Fruit fly (Drosophila melanogaster) whole organism, embryonic: ENCODE measurements around the gene Ltn1.

ENCODE experiments used
- Abd-B ChIP-seq: fragments of 200-800 bp; sonication (Bioruptor generic); optimal IDR thresholded peaks from 2 replicates; lab custom pipeline; 2018; ENCODE audit warnings: missing biosample characterization, mild to moderate bottlenecking, missing genetic modification characterization, moderate library complexity
- Atf6 ChIP-seq: fragments of 200-800 bp; sonication (Bioruptor generic); IDR thresholded peaks from 2 replicates; pipeline ENCODE4 v1.3.6; 2022; ENCODE audit warnings: missing biosample characterization, missing genetic modification characterization
- C15 ChIP-seq: fragments of 200-800 bp; sonication (Bioruptor generic); IDR thresholded peaks from 3 replicates; pipeline ENCODE4 v1.3.6; 2022; ENCODE audit warnings: missing biosample characterization, missing genetic modification characterization
- CG10979 ChIP-seq: fragments of 200-800 bp; sonication (Bioruptor generic); optimal IDR thresholded peaks from 2 replicates; lab custom pipeline; 2018; ENCODE audit warnings: missing biosample characterization, mild to moderate bottlenecking, missing genetic modification characterization, moderate library complexity
- CG11695 ChIP-seq: fragments of 200-800 bp; sonication (Bioruptor generic); IDR thresholded peaks from 3 replicates; pipeline ENCODE4 v1.3.6; 2022; ENCODE audit warnings: missing biosample characterization, missing genetic modification characterization
- CG12155 ChIP-seq: fragments of 200-800 bp; sonication (Bioruptor generic); optimal IDR thresholded peaks from 3 replicates; lab custom pipeline; 2016; ENCODE audit warnings: missing biosample characterization, missing genetic modification characterization
- CG12236 ChIP-seq: fragments of 200-800 bp; sonication (Bioruptor generic); optimal IDR thresholded peaks from 2 replicates; lab custom pipeline; 2016; ENCODE audit warnings: missing biosample characterization, missing genetic modification characterization
- CG15696 ChIP-seq: fragments of 200-800 bp; sonication (Bioruptor generic); optimal IDR thresholded peaks from 2 replicates; lab custom pipeline; 2019; ENCODE audit warnings: missing biosample characterization, mild to moderate bottlenecking, missing genetic modification characterization, moderate library complexity
- CG18476 ChIP-seq: fragments of 200-800 bp; sonication (Bioruptor generic); optimal IDR thresholded peaks from 2 replicates; lab custom pipeline; 2016; ENCODE audit warnings: missing biosample characterization, mild to moderate bottlenecking, missing genetic modification characterization
- CG18619 ChIP-seq: fragments of 200-800 bp; sonication (Bioruptor generic); optimal IDR thresholded peaks from 3 replicates; lab custom pipeline; 2017; ENCODE audit warnings: missing biosample characterization, mild to moderate bottlenecking, missing genetic modification characterization
- CG2129 ChIP-seq: fragments of 200-800 bp; sonication (Bioruptor generic); IDR thresholded peaks from 2 replicates; pipeline ENCODE4 v1.3.6; 2022; ENCODE audit warnings: missing biosample characterization, missing genetic modification characterization; ENCODE audit not compliant: partially characterized antibody
- CG3281 ChIP-seq: fragments of 200-800 bp; sonication (Bioruptor generic); optimal IDR thresholded peaks from 3 replicates; lab custom pipeline; 2017; ENCODE audit warnings: missing biosample characterization, mild to moderate bottlenecking, missing genetic modification characterization
- CG4360 ChIP-seq: fragments of 200-800 bp; sonication (Bioruptor generic); IDR thresholded peaks from 2 replicates; pipeline ENCODE4 v1.3.6; 2022; ENCODE audit warnings: missing biosample characterization, missing genetic modification characterization
- CG43689 ChIP-seq: fragments of 200-800 bp; sonication (Bioruptor generic); IDR thresholded peaks from 2 replicates; pipeline ENCODE4 v1.3.6; 2022; ENCODE audit warnings: missing biosample characterization, missing genetic modification characterization
- CG4617 ChIP-seq: fragments of 200-800 bp; sonication (Bioruptor generic); optimal IDR thresholded peaks from 3 replicates; lab custom pipeline; 2016; ENCODE audit warnings: missing biosample characterization, missing genetic modification characterization, borderline replicate concordance
- CG4707 ChIP-seq: fragments of 200-800 bp; sonication (Bioruptor generic); optimal IDR thresholded peaks from 2 replicates; lab custom pipeline; 2018; ENCODE audit warnings: missing biosample characterization, mild to moderate bottlenecking, missing genetic modification characterization, moderate library complexity
- CG5953 ChIP-seq: fragments of 200-800 bp; sonication (Bioruptor generic); IDR thresholded peaks from 2 replicates; pipeline ENCODE4 v1.3.6; 2022; ENCODE audit warnings: missing biosample characterization, missing genetic modification characterization
- CG9609 ChIP-seq: fragments of 200-800 bp; sonication (Bioruptor generic); optimal IDR thresholded peaks from 3 replicates; lab custom pipeline; 2016; ENCODE audit warnings: missing biosample characterization, missing genetic modification characterization
- CG9727 ChIP-seq: fragments of 200-800 bp; sonication (Bioruptor generic); optimal IDR thresholded peaks from 3 replicates; lab custom pipeline; 2017; ENCODE audit warnings: missing biosample characterization, mild to moderate bottlenecking, missing genetic modification characterization
- D ChIP-seq, 2 experiments: fragments of 200-800 bp in 1 of 2; fragments of >200 bp in 1 of 2; sonication (Bioruptor generic) in 1 of 2; optimal IDR thresholded peaks; 2 replicates in 1 of 2; 3 replicates in 1 of 2; lab custom pipeline; 2017; ENCODE audit warnings: mild to moderate bottlenecking in 1 of 2, missing biosample characterization in 1 of 2, missing genetic modification characterization in 1 of 2, missing genetic modification reagents in 1 of 2
- D19A ChIP-seq: fragments of 200-800 bp; optimal IDR thresholded peaks from 3 replicates; lab custom pipeline; 2019; ENCODE audit warnings: missing biosample characterization, mild to moderate bottlenecking, missing genetic modification characterization, moderate library complexity
- D19B ChIP-seq: fragments of 200-800 bp; sonication (Bioruptor generic); optimal IDR thresholded peaks from 2 replicates; lab custom pipeline; 2017; ENCODE audit warnings: missing biosample characterization, mild to moderate bottlenecking, missing genetic modification characterization
- Elba2 ChIP-seq: fragments of 200-800 bp; sonication (Bioruptor generic); optimal IDR thresholded peaks from 3 replicates; lab custom pipeline; 2016; ENCODE audit warnings: missing biosample characterization, missing genetic modification characterization
- Fer3 ChIP-seq: fragments of 200-800 bp; sonication (Bioruptor generic); optimal IDR thresholded peaks from 2 replicates; lab custom pipeline; 2018; ENCODE audit warnings: missing biosample characterization, mild to moderate bottlenecking, missing genetic modification characterization, moderate library complexity
- Hr51 ChIP-seq, 2 experiments: fragments of 200-800 bp; sonication (Bioruptor generic); optimal IDR thresholded peaks; 2 replicates in 1 of 2; 3 replicates in 1 of 2; lab custom pipeline; 2016 to 2018; ENCODE audit warnings: missing biosample characterization in 2 of 2, missing genetic modification characterization in 2 of 2, mild to moderate bottlenecking in 1 of 2, moderate library complexity in 1 of 2
- Hr78 ChIP-seq, 2 experiments: fragments of 200-800 bp in 1 of 2; fragments of >200 bp in 1 of 2; sonication (Bioruptor generic) in 1 of 2; optimal IDR thresholded peaks; 2 replicates each; lab custom pipeline; 2017 to 2019; ENCODE audit warnings: missing biosample characterization in 2 of 2, missing genetic modification characterization in 2 of 2, mild to moderate bottlenecking in 1 of 2, moderate library complexity in 1 of 2
- Mad ChIP-seq: fragments of 200-800 bp; sonication (Bioruptor generic); optimal IDR thresholded peaks from 2 replicates; lab custom pipeline; 2016; ENCODE audit warnings: missing biosample characterization, missing genetic modification characterization
- Myb ChIP-seq: fragments of 200-800 bp; sonication (Bioruptor generic); optimal IDR thresholded peaks from 2 replicates; lab custom pipeline; 2016; ENCODE audit warnings: missing biosample characterization, missing genetic modification characterization
- NC2β ChIP-seq: fragments of 200-800 bp; sonication (Bioruptor generic); optimal IDR thresholded peaks from 2 replicates; lab custom pipeline; 2016; ENCODE audit warnings: missing biosample characterization, missing genetic modification characterization
- Opbp ChIP-seq: fragments of 200-800 bp; sonication (Bioruptor generic); IDR thresholded peaks from 3 replicates; pipeline ENCODE4 v1.3.6; 2022; ENCODE audit warnings: missing biosample characterization, missing genetic modification characterization; ENCODE audit not compliant: partially characterized antibody
- Poxn ChIP-seq: fragments of 200-800 bp; sonication (Bioruptor generic); IDR thresholded peaks from 2 replicates; pipeline ENCODE4 v1.3.6; 2022; ENCODE audit warnings: missing biosample characterization, missing genetic modification characterization
- Ravus ChIP-seq: fragments of 200-800 bp; sonication (Bioruptor generic); IDR thresholded peaks from 2 replicates; pipeline ENCODE4 v1.3.6; 2022; ENCODE audit warnings: missing biosample characterization, missing genetic modification characterization
- abd-A ChIP-seq: fragments of 200-800 bp; sonication (Bioruptor generic); optimal IDR thresholded peaks from 3 replicates; lab custom pipeline; 2019; ENCODE audit warnings: missing biosample characterization, mild to moderate bottlenecking, missing genetic modification characterization, moderate library complexity
- chm ChIP-seq: fragments of 200-800 bp; sonication (Bioruptor generic); IDR thresholded peaks from 2 replicates; pipeline ENCODE4 v1.3.6; 2022; ENCODE audit warnings: missing biosample characterization, missing genetic modification characterization
- cwo ChIP-seq: fragments of 200-800 bp; sonication (Bioruptor generic); optimal IDR thresholded peaks from 3 replicates; lab custom pipeline; 2017; ENCODE audit warnings: missing biosample characterization, missing genetic modification characterization, mild to moderate bottlenecking, moderate library complexity, missing genetic modification reagents
- ems ChIP-seq: fragments of 200-800 bp; sonication (Bioruptor generic); optimal IDR thresholded peaks from 3 replicates; lab custom pipeline; 2016; ENCODE audit warnings: missing biosample characterization, missing genetic modification characterization
- hkb ChIP-seq, 2 experiments: fragments of 200-800 bp in 1 of 2; fragments of >200 bp in 1 of 2; sonication (Bioruptor generic) in 1 of 2; IDR thresholded peaks in 1 of 2; optimal IDR thresholded peaks in 1 of 2; 2 replicates each; pipeline versions ENCODE4 v1.3.6 to Lab custom; 2017 to 2022; ENCODE audit warnings: missing biosample characterization in 1 of 2, missing genetic modification characterization in 1 of 2
- knrl ChIP-seq: fragments of 200-800 bp; sonication (Bioruptor generic); IDR thresholded peaks from 3 replicates; pipeline ENCODE4 v1.3.6; 2022; ENCODE audit warnings: missing biosample characterization, missing genetic modification characterization; ENCODE audit not compliant: partially characterized antibody
- oc ChIP-seq: fragments of 200-800 bp; sonication (Bioruptor generic); optimal IDR thresholded peaks from 2 replicates; lab custom pipeline; 2018; ENCODE audit warnings: missing biosample characterization, mild to moderate bottlenecking, missing genetic modification characterization, moderate library complexity
- org-1 ChIP-seq: fragments of 200-800 bp; sonication (Bioruptor generic); optimal IDR thresholded peaks from 2 replicates; lab custom pipeline; 2017; ENCODE audit warnings: missing biosample characterization, missing genetic modification characterization
- otp ChIP-seq: fragments of 200-800 bp; sonication (Bioruptor generic); IDR thresholded peaks from 3 replicates; pipeline ENCODE4, ENCODE4 v1.3.6; 2022; ENCODE audit warnings: missing biosample characterization, missing genetic modification characterization
- psq ChIP-seq: fragments of 200-800 bp; sonication (Bioruptor generic); optimal IDR thresholded peaks from 2 replicates; lab custom pipeline; 2017; ENCODE audit warnings: missing biosample characterization, missing genetic modification characterization
- sens-2 ChIP-seq: fragments of 200-800 bp; sonication (Bioruptor generic); IDR thresholded peaks from 2 replicates; pipeline ENCODE4 v1.3.6; 2022; ENCODE audit warnings: missing biosample characterization, missing genetic modification characterization
- shn ChIP-seq: fragments of 200-800 bp; sonication (Bioruptor generic); optimal IDR thresholded peaks from 3 replicates; lab custom pipeline; 2016; ENCODE audit warnings: missing biosample characterization, missing genetic modification characterization
- slp2 ChIP-seq: fragments of 200-800 bp; sonication (Bioruptor generic); optimal IDR thresholded peaks from 2 replicates; lab custom pipeline; 2016; ENCODE audit warnings: missing biosample characterization, missing genetic modification characterization
- stc ChIP-seq: fragments of 200-800 bp; sonication (Bioruptor generic); IDR thresholded peaks from 2 replicates; pipeline ENCODE4 v1.3.6; 2022; ENCODE audit warnings: missing biosample characterization, missing genetic modification characterization
- twi ChIP-seq: fragments of 200-800 bp; optimal IDR thresholded peaks from 2 replicates; lab custom pipeline; 2019; ENCODE audit warnings: missing biosample characterization, mild to moderate bottlenecking, missing genetic modification characterization, moderate library complexity
- wek ChIP-seq: fragments of 200-800 bp; sonication (Bioruptor generic); optimal IDR thresholded peaks from 3 replicates; lab custom pipeline; 2018; ENCODE audit warnings: missing biosample characterization, mild to moderate bottlenecking, missing genetic modification characterization, moderate library complexity

The Ltn1 gene

DNA sequence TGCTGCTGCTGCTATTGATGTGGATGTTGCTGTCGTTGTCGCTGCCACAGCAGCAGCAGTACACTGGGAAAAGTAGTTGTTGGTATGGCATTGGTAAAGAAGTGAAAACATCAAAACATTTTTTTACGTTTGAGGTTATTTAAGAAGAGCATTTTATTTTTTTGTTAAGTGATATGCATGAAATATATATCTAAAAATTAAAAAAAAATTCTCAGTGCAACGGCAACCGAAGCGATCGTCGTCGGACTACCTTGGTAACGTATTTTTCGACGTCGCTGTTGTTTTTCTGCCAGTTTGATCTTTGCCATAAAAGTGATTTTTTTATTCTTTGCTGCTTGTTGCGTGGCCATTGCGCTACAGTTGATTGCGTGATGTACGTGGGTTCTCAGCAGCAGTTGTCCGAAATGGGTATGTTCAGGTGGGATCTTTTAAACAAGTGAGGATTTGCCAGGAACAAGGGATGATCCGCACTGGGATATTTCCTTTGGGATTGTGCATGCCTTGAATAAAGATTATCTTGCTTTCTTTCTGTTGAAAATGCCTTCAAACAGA is 8.7 kb upstream of the Ltn1 start (continued):
- TF ChIP-seq Fer3 (tag; lab: Kevin White, UChicago) (peak; percentile 94), knrl (GFP tag; lab: Robert Waterston, UW) (no peak), shn (GFP tag; lab: Kevin White, UChicago) (peak; percentile 61), CG18476 (GFP tag; lab: Kevin White, UChicago) (peak; percentile 92), CG5953 (GFP tag; lab: Robert Waterston, UW) (peak; percentile 89), stc (GFP tag; lab: Robert Waterston, UW) (peak; percentile 90), chm (peak; percentile 97), CG43689 (GFP tag; lab: Robert Waterston, UW) (peak; percentile 77), CG9609 (GFP tag; lab: Kevin White, UChicago) (peak; percentile 87), CG18619 (GFP tag; lab: Kevin White, UChicago) (peak; percentile 92), Abd-B (GFP tag; lab: Kevin White, UChicago) (peak; percentile 95), Hr51 (GFP tag; optimal IDR thresholded peaks at IDR 0.05; lab: Kevin White, UChicago) (peak; percentile 94), sens-2 (GFP tag; lab: Robert Waterston, UW) (peak; percentile 96), CG4360 (GFP tag; lab: Robert Waterston, UW) (peak; percentile 79), Elba2 (GFP tag; lab: Kevin White, UChicago) (peak; percentile 96), Poxn (GFP tag; lab: Robert Waterston, UW) (peak; percentile 48; the same call in 1 of the 2 replicates), Mad (GFP tag; lab: Kevin White, UChicago) (peak; percentile 93), CG12236 (GFP tag; lab: Kevin White, UChicago) (peak; percentile 92), oc (peak; percentile 96), org-1 (peak; percentile 93), otp (peak; percentile 95), CG9727 (GFP tag; lab: Kevin White, UChicago) (peak; percentile 98), slp2 (peak; percentile 90), CG4707 (GFP tag; lab: Kevin White, UChicago) (peak; percentile 90), CG10979 (tag; lab: Kevin White, UChicago) (peak; percentile 98), CG11695 (peak; percentile 95), Myb (peak; percentile 77), Opbp (GFP tag; lab: Robert Waterston, UW) (no peak), ems (GFP tag; lab: Kevin White, UChicago) (peak; percentile 92), Ravus (GFP tag; lab: Robert Waterston, UW) (peak; percentile 69), D19B (GFP tag; lab: Kevin White, UChicago) (peak; percentile 77), NC2β (peak; percentile 91), D (optimal IDR thresholded peaks at IDR 0.05; lab: Kevin White, UChicago) (no peak), D (GFP tag; optimal IDR thresholded peaks at IDR 0.05; lab: Kevin White, UChicago) (peak; percentile 93), wek (GFP tag; lab: Kevin White, UChicago) (peak; percentile 76), psq (GFP tag; lab: Kevin White, UChicago) (peak; percentile 82), D19A (tag; lab: Kevin White, UChicago) (peak; percentile 91), cwo (GFP tag; lab: Kevin White, UChicago) (peak; percentile 83), hkb (optimal IDR thresholded peaks at IDR 0.05; lab: Kevin White, UChicago) (no peak), hkb (GFP tag; IDR thresholded peaks at IDR 0.05; lab: Robert Waterston, UW) (peak; percentile 97), Atf6 (GFP tag; lab: Robert Waterston, UW) (peak; percentile 95), C15 (peak; percentile 70; the same call in 1 of the 3 replicates), abd-A (tag; lab: Kevin White, UChicago) (peak; percentile 28), CG4617 (GFP tag; lab: Kevin White, UChicago) (peak; percentile 90), twi (tag; lab: Kevin White, UChicago) (peak; percentile 92), Hr78 (GFP tag; optimal IDR thresholded peaks at IDR 0.05; lab: Kevin White, UChicago) (peak in 1 of 2 experiments; percentile 78), CG15696 (tag; lab: Kevin White, UChicago) (peak; percentile 99), CG3281 (GFP tag; lab: Kevin White, UChicago) (peak; percentile 93), CG12155 (GFP tag; lab: Kevin White, UChicago) (peak; percentile 93), CG2129 (GFP tag; lab: Robert Waterston, UW) (no peak)
